Fruit fly (Drosophila melanogaster) S2 (cell line): ENCODE measurements around the gene Abd-B.

Experiments used
- CG8478 ChIP-seq: fragments of >200 bp; optimal IDR thresholded peaks from 2 replicates; lab custom pipeline; 2018
- CTCF ChIP-seq, 2 experiments: fragments of >200 bp; optimal IDR thresholded peaks; 2 replicates each; lab custom pipeline; 2018

dm6 chr3R:16987220-16987923 is 15.3 kb upstream of the Abd-B start, which contains the start of gene CG18622:
- no peak for TF ChIP-seq CG8478
- TF ChIP-seq CTCF (optimal IDR thresholded peaks at IDR 0.05; lab: Kevin White, UChicago) = no peak
